Fruit fly (Drosophila melanogaster): ENCODE measurements around the gene CG3603.

DNA sequence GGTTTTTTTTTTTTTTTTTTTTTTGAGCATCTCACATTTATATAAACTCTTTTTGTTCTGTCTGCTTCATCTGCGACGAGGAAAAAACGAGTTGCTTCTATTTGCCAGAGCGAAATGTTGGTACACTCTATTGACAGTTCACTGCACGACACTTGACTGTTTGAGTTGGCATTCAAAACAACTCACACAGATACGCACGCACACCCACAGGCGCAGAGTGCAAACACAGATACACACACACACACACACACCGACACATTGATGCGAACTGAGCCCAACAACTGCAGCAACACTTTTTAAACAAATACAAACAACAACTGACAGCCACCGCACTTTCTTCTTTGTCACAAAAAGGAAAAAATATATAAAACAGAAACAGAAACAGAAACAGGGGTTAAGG is 41.5 kb downstream of the CG3603 start:
- TF ChIP-seq CTCF (optimal IDR thresholded peaks at IDR 0.05), result no peak
- no peak for TF ChIP-seq CG8478 (optimal IDR thresholded peaks at IDR 0.05)
